Worm (Caenorhabditis elegans) whole organism, young adult: Measurements from ENCODE around the gene F52E10.2.

Experiments used
- B0035.1 ChIP-seq: sonication (generic microtip); optimal IDR thresholded peaks from 2 replicates; lab custom pipeline; 2016; ENCODE audit warnings: missing genetic modification characterization, mild to moderate bottlenecking, missing compliant biosample characterization, missing genotype, missing genetic modification reagents
- B0261.1 ChIP-seq: sonication (generic microtip); optimal IDR thresholded peaks from 2 replicates; lab custom pipeline; 2016; ENCODE audit warnings: mild to moderate bottlenecking, missing genetic modification characterization, moderate library complexity, missing compliant biosample characterization
- B0336.3 ChIP-seq: fragments of 200-800 bp; sonication (Bioruptor generic); IDR thresholded peaks from 2 replicates; pipeline ENCODE4 v1.3.6; 2022; ENCODE audit warnings: missing genetic modification characterization, missing compliant biosample characterization
- C06A6.2 ChIP-seq: fragments of 200-800 bp; sonication (Bioruptor generic); conservative IDR thresholded peaks from 2 replicates; pipeline ENCODE4 v1.3.6; 2022; ENCODE audit warnings: missing genetic modification characterization, missing compliant biosample characterization
- D2030.7 ChIP-seq: fragments of 200-800 bp; sonication (Bioruptor generic); IDR thresholded peaks from 2 replicates; pipeline ENCODE4 v1.3.6; 2022; ENCODE audit warnings: missing genetic modification reagents, missing genetic modification characterization, missing compliant biosample characterization
- F55B11.4 ChIP-seq: sonication (generic microtip); optimal IDR thresholded peaks from 2 replicates; lab custom pipeline; 2016; ENCODE audit warnings: missing compliant biosample characterization, missing genetic modification characterization, borderline replicate concordance; ENCODE audit not compliant: insufficient read depth
- F57A8.1 ChIP-seq: fragments of 200-800 bp; sonication (Bioruptor generic); optimal IDR thresholded peaks from 2 replicates; lab custom pipeline; 2018; ENCODE audit warnings: mild to moderate bottlenecking, missing genetic modification characterization, moderate library complexity, missing compliant biosample characterization
- Y56A3A.18 ChIP-seq: fragments of 200-800 bp; sonication (Bioruptor generic); IDR thresholded peaks from 2 replicates; pipeline ENCODE4 v1.3.6; 2022; ENCODE audit warnings: missing genetic modification reagents, missing genetic modification characterization, missing compliant biosample characterization
- Y67H2A.10 ChIP-seq: fragments of 200-800 bp; sonication (Bioruptor generic); conservative IDR thresholded peaks from 2 replicates; pipeline ENCODE4 v1.3.6; 2022; ENCODE audit warnings: missing genetic modification reagents, missing genetic modification characterization, missing compliant biosample characterization
- ZK185.1 ChIP-seq: sonication (generic microtip); optimal IDR thresholded peaks from 2 replicates; lab custom pipeline; 2016; ENCODE audit warnings: mild to moderate bottlenecking, missing genetic modification characterization, missing compliant biosample characterization; ENCODE audit not compliant: poor library complexity, severe bottlenecking
- attf-6 ChIP-seq: fragments of 200-800 bp; sonication (Bioruptor generic); IDR thresholded peaks from 2 replicates; pipeline ENCODE4 v1.3.6; 2022; ENCODE audit warnings: missing genetic modification reagents, missing genetic modification characterization, missing compliant biosample characterization
- bed-1 ChIP-seq: fragments of 200-800 bp; sonication (Bioruptor generic); IDR thresholded peaks from 2 replicates; pipeline ENCODE4 v1.3.6; 2022; ENCODE audit warnings: missing genetic modification reagents, missing genetic modification characterization, missing compliant biosample characterization
- ccch-3 ChIP-seq: fragments of 200-800 bp; sonication (Bioruptor generic); optimal IDR thresholded peaks from 2 replicates; lab custom pipeline; 2018; ENCODE audit warnings: mild to moderate bottlenecking, missing genetic modification characterization, missing compliant biosample characterization
- ceh-79 ChIP-seq: sonication (generic microtip); optimal IDR thresholded peaks from 2 replicates; lab custom pipeline; 2017; ENCODE audit warnings: mild to moderate bottlenecking, missing genetic modification characterization, missing compliant biosample characterization
- ceh-91 ChIP-seq: fragments of 200-800 bp; sonication (Bioruptor generic); IDR thresholded peaks from 2 replicates; pipeline ENCODE4 v1.3.6; 2022; ENCODE audit warnings: missing genetic modification reagents, missing genetic modification characterization, missing compliant biosample characterization
- die-1 ChIP-seq: sonication (generic microtip); optimal IDR thresholded peaks from 2 replicates; lab custom pipeline; 2016; ENCODE audit warnings: missing genotype, mild to moderate bottlenecking, missing genetic modification characterization, missing compliant biosample characterization
- dox-1 ChIP-seq: fragments of 200-800 bp; sonication (Bioruptor generic); IDR thresholded peaks from 2 replicates; pipeline ENCODE4 v1.3.6; 2022; ENCODE audit warnings: missing genetic modification reagents, missing genetic modification characterization, missing compliant biosample characterization
- dpl-1 ChIP-seq: fragments of 150-350 bp; optimal IDR thresholded peaks from 2 replicates; lab custom pipeline; 2014; ENCODE audit warnings: missing biosample characterization, missing genetic modification reagents, missing genetic modification characterization
- egl-18 ChIP-seq: fragments of 200-800 bp; sonication (Bioruptor generic); IDR thresholded peaks from 2 replicates; pipeline ENCODE4 v1.3.6; 2022; ENCODE audit warnings: missing genetic modification reagents, missing genetic modification characterization, missing compliant biosample characterization
- egl-44 ChIP-seq: fragments of 200-800 bp; sonication (Bioruptor generic); IDR thresholded peaks from 2 replicates; pipeline ENCODE4 v1.3.6; 2022; ENCODE audit warnings: missing genetic modification reagents, missing genetic modification characterization, missing compliant biosample characterization
- fkh-3 ChIP-seq: sonication (generic microtip); optimal IDR thresholded peaks from 2 replicates; lab custom pipeline; 2016; ENCODE audit warnings: mild to moderate bottlenecking, missing genetic modification characterization, missing compliant biosample characterization
- him-1 ChIP-seq: sonication (generic microtip); optimal IDR thresholded peaks from 2 replicates; lab custom pipeline; 2016; ENCODE audit warnings: missing genotype, missing genetic modification reagents, missing genetic modification characterization, missing compliant biosample characterization
- hlh-12 ChIP-seq: sonication (generic microtip); optimal IDR thresholded peaks from 2 replicates; lab custom pipeline; 2016; ENCODE audit warnings: missing genetic modification characterization, missing compliant biosample characterization
- hmg-1.2 ChIP-seq: fragments of 200-800 bp; sonication (Bioruptor generic); IDR thresholded peaks from 2 replicates; pipeline ENCODE4 v1.3.6; 2022; ENCODE audit warnings: missing genetic modification reagents, missing genetic modification characterization, missing compliant biosample characterization
- hrde-1 ChIP-seq: sonication (generic microtip); optimal IDR thresholded peaks from 2 replicates; lab custom pipeline; 2016; ENCODE audit warnings: missing genetic modification characterization, mild to moderate bottlenecking, missing compliant biosample characterization, moderate library complexity, missing genotype, missing genetic modification reagents, borderline replicate concordance
- lin-26 ChIP-seq: fragments of 200-800 bp; sonication (Bioruptor generic); IDR thresholded peaks from 2 replicates; pipeline ENCODE4 v1.3.6; 2022; ENCODE audit warnings: missing genetic modification reagents, missing genetic modification characterization, missing compliant biosample characterization
- lin-40 ChIP-seq: sonication (generic microtip); optimal IDR thresholded peaks from 2 replicates; lab custom pipeline; 2016; ENCODE audit warnings: missing genetic modification characterization, mild to moderate bottlenecking, missing compliant biosample characterization, missing genotype, missing genetic modification reagents
- lsl-1 ChIP-seq: fragments of 200-800 bp; sonication (Bioruptor generic); optimal IDR thresholded peaks from 2 replicates; lab custom pipeline; 2018; ENCODE audit warnings: mild to moderate bottlenecking, missing genetic modification characterization, moderate library complexity, missing compliant biosample characterization
- lsy-27 ChIP-seq: sonication (generic microtip); optimal IDR thresholded peaks from 2 replicates; lab custom pipeline; 2017; ENCODE audit warnings: missing genetic modification characterization, mild to moderate bottlenecking, missing compliant biosample characterization, antibody characterized with exemption, missing genotype, borderline replicate concordance; ENCODE audit not compliant: insufficient read depth
- madf-6 ChIP-seq: fragments of 200-800 bp; sonication (Bioruptor generic); IDR thresholded peaks from 2 replicates; pipeline ENCODE4 v1.3.6; 2022; ENCODE audit warnings: missing genetic modification reagents, missing genetic modification characterization, missing compliant biosample characterization
- nfyb-1 ChIP-seq: fragments of 200-800 bp; sonication (Bioruptor generic); IDR thresholded peaks from 2 replicates; pipeline ENCODE4 v1.3.6; 2022; ENCODE audit warnings: missing genetic modification reagents, missing genetic modification characterization, missing compliant biosample characterization
- nhr-80 ChIP-seq: sonication (generic microtip); optimal IDR thresholded peaks from 2 replicates; lab custom pipeline; 2016; ENCODE audit warnings: missing genetic modification characterization, missing compliant biosample characterization
- nhr-90 ChIP-seq: sonication (generic microtip); optimal IDR thresholded peaks from 2 replicates; lab custom pipeline; 2016; ENCODE audit warnings: missing genotype, mild to moderate bottlenecking, missing genetic modification characterization, missing compliant biosample characterization
- pbrm-1 ChIP-seq: fragments of 200-800 bp; sonication (Bioruptor generic); IDR thresholded peaks from 2 replicates; pipeline ENCODE4 v1.3.6; 2022; ENCODE audit warnings: missing genetic modification reagents, missing genetic modification characterization, missing compliant biosample characterization
- pha-4 ChIP-seq: fragments of 150-350 bp; sonication (generic microtip); optimal IDR thresholded peaks from 2 replicates; lab custom pipeline; 2014; ENCODE audit warnings: missing biosample characterization, missing genetic modification reagents, missing genetic modification characterization
- rpc-1 ChIP-seq, 2 experiments: fragments of 150-350 bp in 1 of 2; sonication (generic microtip) in 1 of 2; optimal IDR thresholded peaks; 2 replicates each; lab custom pipeline; 2014 to 2018; ENCODE audit warnings: missing biosample characterization in 1 of 2, missing genetic modification characterization in 1 of 2, missing genetic modification reagents in 1 of 2, missing genotype in 1 of 2
- sdz-38 ChIP-seq: sonication (generic microtip); optimal IDR thresholded peaks from 2 replicates; lab custom pipeline; 2016; ENCODE audit warnings: missing genotype, missing genetic modification characterization, missing compliant biosample characterization
- snpc-4 ChIP-seq, 5 experiments: fragments of 150-350 bp in 1 of 5; sonication (generic microtip) in 4 of 5; optimal IDR thresholded peaks; 2 replicates each; lab custom pipeline; 2014 to 2018; ENCODE audit warnings: missing genetic modification characterization in 5 of 5, missing biosample characterization in 3 of 5, antibody characterized with exemption in 2 of 5, mild to moderate bottlenecking in 2 of 5, missing compliant biosample characterization in 2 of 5, missing genotype in 2 of 5, moderate library complexity in 2 of 5, missing genetic modification reagents in 1 of 5
- tbp1 ChIP-seq: fragments of 200-800 bp; sonication (Bioruptor generic); optimal IDR thresholded peaks from 2 replicates; lab custom pipeline; 2018; ENCODE audit warnings: mild to moderate bottlenecking, missing genetic modification characterization, missing compliant biosample characterization
- tbx-9 ChIP-seq: sonication (generic microtip); optimal IDR thresholded peaks from 2 replicates; lab custom pipeline; 2016; ENCODE audit warnings: borderline replicate concordance, missing genetic modification characterization, inconsistent platforms, missing compliant biosample characterization
- tlf-1 ChIP-seq: fragments of 200-800 bp; sonication (Bioruptor generic); optimal IDR thresholded peaks from 2 replicates; lab custom pipeline; 2018; ENCODE audit warnings: mild to moderate bottlenecking, missing genetic modification characterization, missing compliant biosample characterization
- zfh-2 ChIP-seq: fragments of 200-800 bp; sonication (Bioruptor generic); conservative IDR thresholded peaks from 2 replicates; pipeline ENCODE4 v1.3.6; 2022; ENCODE audit warnings: missing genetic modification reagents, missing genetic modification characterization, missing compliant biosample characterization
- ztf-22 ChIP-seq: fragments of 200-800 bp; sonication (Bioruptor generic); optimal IDR thresholded peaks from 2 replicates; lab custom pipeline; 2018; ENCODE audit warnings: mild to moderate bottlenecking, missing genetic modification characterization, moderate library complexity, missing compliant biosample characterization

The F52E10.2 gene

ce11 chrX:16299859-16300258, 16.9 kb upstream of the F52E10.2 start, which contains the start of gene twk-21:
Gene twk-21 (plus strand): TSS chrX:16299892.
- TF ChIP-seq D2030.7 (GFP tag; lab: Robert Waterston, UW) (peak; percentile 35; the same call in 1 of the 2 replicates), ccch-3 (GFP tag; lab: Kevin White, UChicago) (no peak), lin-40 (tag; lab: Kevin White, UChicago) (no peak), tbp1 (peak; percentile 83), egl-44 (no peak), Y56A3A.18 (GFP tag; lab: Robert Waterston, UW) (0 out of 2 replicates have a peak, but pooled peaks have one; percentile 37), lin-26 (GFP tag; lab: Robert Waterston, UW) (0 out of 2 replicates have a peak, but pooled peaks have one; percentile 40), hlh-12 (tag; lab: Kevin White, UChicago) (no peak), F55B11.4 (tag; lab: Kevin White, UChicago) (no peak), B0035.1 (tag; lab: Kevin White, UChicago) (no peak), bed-1 (GFP tag; lab: Robert Waterston, UW) (no peak), ztf-22 (GFP tag; lab: Kevin White, UChicago) (no peak), hmg-1.2 (0 out of 2 replicates have a peak, but pooled peaks have one; percentile 35), ceh-79 (tag; lab: Kevin White, UChicago) (no peak), F57A8.1 (GFP tag; lab: Kevin White, UChicago) (no peak), zfh-2 (GFP tag; lab: Robert Waterston, UW) (no peak), Y67H2A.10 (no peak), rpc-1 (optimal IDR thresholded peaks at IDR 0.05; lab: Kevin White, UChicago) (peak; percentile 44), rpc-1 (tag; optimal IDR thresholded peaks at IDR 0.05; lab: Kevin White, UChicago) (no peak), tlf-1 (GFP tag; lab: Kevin White, UChicago) (no peak), C06A6.2 (GFP tag; lab: Robert Waterston, UW) (no peak)
- TF ChIP-seq, all 124 proteins: peak for 6

- TF ChIP-seq Y56A3A.18 (GFP tag; lab: Robert Waterston, UW) = 0 out of 2 replicates have a peak, but pooled peaks have one; percentile 39
- peak; percentile 67 for TF ChIP-seq rpc-1 (optimal IDR thresholded peaks at IDR 0.05; lab: Kevin White, UChicago)
- TF ChIP-seq rpc-1 (tag; optimal IDR thresholded peaks at IDR 0.05; lab: Kevin White, UChicago) = peak; percentile 68
- TF ChIP-seq die-1 (tag; lab: Kevin White, UChicago) = peak; percentile 52
- TF ChIP-seq nhr-80 (tag; lab: Kevin White, UChicago) = peak; percentile 2
- TF ChIP-seq madf-6 (GFP tag; lab: Robert Waterston, UW) = peak; percentile 37; the same call in 1 of the 2 replicates
- peak; percentile 62 for TF ChIP-seq dox-1 (GFP tag; lab: Robert Waterston, UW)
- TF ChIP-seq hmg-1.2 = peak; percentile 54
- TF ChIP-seq pbrm-1 (GFP tag; lab: Robert Waterston, UW) = peak; percentile 70
- peak; percentile 64 for TF ChIP-seq B0261.1 (tag; lab: Kevin White, UChicago)
- TF ChIP-seq nfyb-1 (GFP tag; lab: Robert Waterston, UW) = peak; percentile 51; the same call in 1 of the 2 replicates
- peak; percentile 74 for TF ChIP-seq D2030.7 (GFP tag; lab: Robert Waterston, UW)
- TF ChIP-seq nhr-90 (tag; lab: Kevin White, UChicago) = peak; percentile 21
- TF ChIP-seq lin-26 (GFP tag; lab: Robert Waterston, UW) = peak; percentile 48; the same call in 1 of the 2 replicates
- peak; percentile 38 for TF ChIP-seq snpc-4 (GFP tag; optimal IDR thresholded peaks at IDR 0.05; lab: Kevin White, UChicago)
- peak in 2 of 4 experiments; percentile 51 to 78 for TF ChIP-seq snpc-4 (tag; optimal IDR thresholded peaks at IDR 0.05; lab: Kevin White, UChicago)
- peak; percentile 50 for TF ChIP-seq ZK185.1 (tag; lab: Kevin White, UChicago)
- TF ChIP-seq attf-6 (GFP tag; lab: Robert Waterston, UW) = 0 out of 2 replicates have a peak, but pooled peaks have one; percentile 36
- peak; percentile 31 for TF ChIP-seq hrde-1 (tag; lab: Kevin White, UChicago)
- TF ChIP-seq tbp1 = peak; percentile 86
- TF ChIP-seq, all 124 proteins: peak for 18; not testable (repeated sequence) for 106
Observed at ce11 chrX:16299217-16299616, 16.2 kb upstream of the F52E10.2 start.

ce11 chrX:16298173-16298572, 15.2 kb upstream of the F52E10.2 start:
- TF ChIP-seq dpl-1 (GFP tag; lab: Kevin White, UChicago) (no peak), tbx-9 (tag; lab: Kevin White, UChicago) (no peak), egl-18 (GFP tag; lab: Robert Waterston, UW) (no peak), sdz-38 (tag; lab: Kevin White, UChicago) (no peak), pha-4 (tag; lab: Kevin White, UChicago) (no peak), B0336.3 (GFP tag; lab: Robert Waterston, UW) (no peak), fkh-3 (no peak), F57A8.1 (GFP tag; lab: Kevin White, UChicago) (no peak), lsl-1 (no peak), him-1 (peak; percentile 63), lsy-27 (tag; lab: Kevin White, UChicago) (no peak), ceh-91 (GFP tag; lab: Robert Waterston, UW) (no peak)
